Worm (Caenorhabditis elegans) whole organism, early embryonic: Measurements from ENCODE around the gene ver-1.

ENCODE experiments used
- B0310.2 ChIP-seq: sonication (generic microtip); optimal IDR thresholded peaks from 2 replicates; lab custom pipeline; 2016; ENCODE audit warnings: mild to moderate bottlenecking, missing genetic modification characterization, missing compliant biosample characterization
- F13C5.2 ChIP-seq: sonication (generic microtip); optimal IDR thresholded peaks from 2 replicates; lab custom pipeline; 2017; ENCODE audit warnings: mild to moderate bottlenecking, missing genetic modification characterization, inconsistent platforms, missing compliant biosample characterization
- aly-1 ChIP-seq: sonication (generic microtip); optimal IDR thresholded peaks from 2 replicates; lab custom pipeline; 2016; ENCODE audit warnings: missing genetic modification characterization, missing compliant biosample characterization
- ama-1 ChIP-seq: fragments of 150-350 bp; optimal IDR thresholded peaks from 2 replicates; lab custom pipeline; 2014
- ceh-13 ChIP-seq: fragments of 200-800 bp; sonication (Bioruptor generic); optimal IDR thresholded peaks from 2 replicates; lab custom pipeline; 2018; ENCODE audit warnings: mild to moderate bottlenecking, missing genetic modification characterization, missing compliant biosample characterization
- ceh-36 ChIP-seq: sonication (generic microtip); optimal IDR thresholded peaks from 2 replicates; lab custom pipeline; 2016; ENCODE audit warnings: missing genetic modification characterization, inconsistent platforms, missing compliant biosample characterization
- ets-7 ChIP-seq: sonication (generic microtip); optimal IDR thresholded peaks from 2 replicates; lab custom pipeline; 2016; ENCODE audit warnings: missing genotype, missing genetic modification characterization, missing compliant biosample characterization
- flt-1 ChIP-seq: fragments of 200-800 bp; sonication (Bioruptor generic); IDR thresholded peaks from 2 replicates; pipeline ENCODE4 v1.3.6; 2022; ENCODE audit warnings: missing genetic modification characterization, missing compliant biosample characterization
- hmbx-1 ChIP-seq: sonication (generic microtip); optimal IDR thresholded peaks from 2 replicates; lab custom pipeline; 2016; ENCODE audit warnings: mild to moderate bottlenecking, missing genetic modification characterization, missing compliant biosample characterization
- hmg-4 ChIP-seq: fragments of 200-800 bp; sonication (Bioruptor generic); optimal IDR thresholded peaks from 2 replicates; lab custom pipeline; 2018; ENCODE audit warnings: mild to moderate bottlenecking, missing genetic modification characterization, missing compliant biosample characterization
- hnd-1 ChIP-seq: sonication (generic microtip); optimal IDR thresholded peaks from 2 replicates; lab custom pipeline; 2016; ENCODE audit warnings: missing genetic modification characterization, missing compliant biosample characterization
- pes-1 ChIP-seq: fragments of 200-800 bp; sonication (Bioruptor generic); IDR thresholded peaks from 2 replicates; pipeline ENCODE4 v1.3.6; 2022; ENCODE audit warnings: missing genetic modification reagents, missing genetic modification characterization, missing compliant biosample characterization
- scrt-1 ChIP-seq: fragments of 200-800 bp; sonication (Bioruptor generic); IDR thresholded peaks from 2 replicates; pipeline ENCODE4 v1.3.6; 2022; ENCODE audit warnings: missing genetic modification characterization, missing compliant biosample characterization
- sea-1 ChIP-seq: fragments of 200-800 bp; sonication (Bioruptor generic); conservative IDR thresholded peaks from 2 replicates; pipeline ENCODE4 v1.3.6; 2022; ENCODE audit warnings: missing genetic modification characterization, missing compliant biosample characterization
- tbx-11 ChIP-seq: fragments of 200-800 bp; sonication (Bioruptor generic); IDR thresholded peaks from 2 replicates; pipeline ENCODE4 v1.3.6; 2022; ENCODE audit warnings: missing genetic modification characterization, missing compliant biosample characterization
- tbx-37 ChIP-seq: fragments of 200-800 bp; sonication (Bioruptor generic); conservative IDR thresholded peaks from 2 replicates; pipeline ENCODE4 v1.3.6; 2022; ENCODE audit warnings: missing genetic modification reagents, missing genetic modification characterization, missing compliant biosample characterization
- tra-4 ChIP-seq: sonication (generic microtip); optimal IDR thresholded peaks from 2 replicates; lab custom pipeline; 2017; ENCODE audit warnings: missing genetic modification characterization, missing compliant biosample characterization

ver-1 gene

ce11 chrIII:182080-182479 is 25.5 kb downstream of the ver-1 start, which contains the start of gene F40G9.15:
Gene F40G9.15 (plus strand): TSS chrIII:182380.
- TF ChIP-seq pes-1 (GFP tag; lab: Robert Waterston, UW), result no peak
- TF ChIP-seq ceh-13 (GFP tag; lab: Kevin White, UChicago), result peak; percentile 12

ce11 chrIII:183072-183471 is 26.4 kb downstream of the ver-1 start:
- TF ChIP-seq ets-7 (no peak), pes-1 (GFP tag; lab: Robert Waterston, UW) (no peak), ama-1 (lab: Kevin White, UChicago) (no peak), hmbx-1 (tag; lab: Kevin White, UChicago) (no peak), tbx-11 (GFP tag; lab: Robert Waterston, UW) (no peak), hnd-1 (tag; lab: Kevin White, UChicago) (no peak), flt-1 (GFP tag; lab: Robert Waterston, UW) (no peak)

- no peak for TF ChIP-seq tra-4
- TF ChIP-seq flt-1 (GFP tag; lab: Robert Waterston, UW), result no peak
- TF ChIP-seq hnd-1 (tag; lab: Kevin White, UChicago), result no peak
- TF ChIP-seq tbx-37 (GFP tag; lab: Robert Waterston, UW), result no peak
- TF ChIP-seq ama-1 (lab: Kevin White, UChicago), result no peak
- no peak for TF ChIP-seq ceh-36
Measured at ce11 chrIII:184335-184734, 27.7 kb downstream of the ver-1 start.

- TF ChIP-seq scrt-1 (GFP tag; lab: Robert Waterston, UW), result no peak
- no peak for TF ChIP-seq B0310.2 (tag; lab: Kevin White, UChicago)
- TF ChIP-seq flt-1 (GFP tag; lab: Robert Waterston, UW), result no peak
Measured at ce11 chrIII:187829-188228, 31.2 kb downstream of the ver-1 start, which contains the start of gene mxl-2. Gene mxl-2 (minus strand): TSS chrIII:188131.

- no peak for TF ChIP-seq ets-7
Measured at ce11 chrIII:188426-188888, 31.8 kb downstream of the ver-1 start, which contains the start of gene ubc-20. Gene ubc-20 (plus strand): TSS chrIII:188838.

- no peak for TF ChIP-seq tbx-37 (GFP tag; lab: Robert Waterston, UW)
- no peak for TF ChIP-seq sea-1
- TF ChIP-seq scrt-1 (GFP tag; lab: Robert Waterston, UW), result no peak
- TF ChIP-seq F13C5.2, result no peak
- TF ChIP-seq hmbx-1 (tag; lab: Kevin White, UChicago), result no peak
- no peak for TF ChIP-seq ama-1 (lab: Kevin White, UChicago)
- no peak for TF ChIP-seq ets-7
- no peak for TF ChIP-seq hmg-4 (GFP tag; lab: Kevin White, UChicago)
- no peak for TF ChIP-seq aly-1 (tag; lab: Kevin White, UChicago)
- TF ChIP-seq ceh-13 (GFP tag; lab: Kevin White, UChicago), result no peak
- no peak for TF ChIP-seq B0310.2 (tag; lab: Kevin White, UChicago)
- TF ChIP-seq tra-4, result no peak
- no peak for TF ChIP-seq ceh-36
- TF ChIP-seq hnd-1 (tag; lab: Kevin White, UChicago), result no peak
- TF ChIP-seq pes-1 (GFP tag; lab: Robert Waterston, UW), result no peak
- no peak for TF ChIP-seq tbx-11 (GFP tag; lab: Robert Waterston, UW)
Measured at ce11 chrIII:189280-189679, 32.7 kb downstream of the ver-1 start.

- TF ChIP-seq aly-1 (tag; lab: Kevin White, UChicago) (no peak), tra-4 (no peak), hnd-1 (tag; lab: Kevin White, UChicago) (no peak), flt-1 (GFP tag; lab: Robert Waterston, UW) (no peak), hmg-4 (GFP tag; lab: Kevin White, UChicago) (no peak), scrt-1 (GFP tag; lab: Robert Waterston, UW) (no peak), sea-1 (no peak), F13C5.2 (no peak)
Measured at ce11 chrIII:190686-191085, 34.1 kb downstream of the ver-1 start, which contains the start of gene cox-17. Gene cox-17 (plus strand): TSS chrIII:190986.

ce11 chrIII:191803-192202 is 35.2 kb downstream of the ver-1 start, which contains the start of gene sec-20:
Gene sec-20 (plus strand): TSS chrIII:192103.
- TF ChIP-seq ceh-36 (no peak), tra-4 (no peak), aly-1 (tag; lab: Kevin White, UChicago) (no peak), ceh-13 (GFP tag; lab: Kevin White, UChicago) (no peak), hnd-1 (tag; lab: Kevin White, UChicago) (no peak), hmg-4 (GFP tag; lab: Kevin White, UChicago) (no peak), B0310.2 (tag; lab: Kevin White, UChicago) (no peak), tbx-37 (GFP tag; lab: Robert Waterston, UW) (no peak), ets-7 (no peak), scrt-1 (GFP tag; lab: Robert Waterston, UW) (no peak), ama-1 (lab: Kevin White, UChicago) (no peak), pes-1 (GFP tag; lab: Robert Waterston, UW) (no peak), flt-1 (GFP tag; lab: Robert Waterston, UW) (no peak), hmbx-1 (tag; lab: Kevin White, UChicago) (no peak), tbx-11 (GFP tag; lab: Robert Waterston, UW) (no peak), sea-1 (no peak), F13C5.2 (no peak)

ce11 chrIII:194160-194559 is 37.5 kb downstream of the ver-1 start, which contains the start of gene F40G9.17:
Gene F40G9.17 (plus strand): TSS chrIII:194460.
- TF ChIP-seq F13C5.2 (no peak), pes-1 (GFP tag; lab: Robert Waterston, UW) (no peak), hmbx-1 (tag; lab: Kevin White, UChicago) (no peak), hnd-1 (tag; lab: Kevin White, UChicago) (no peak), ceh-36 (no peak), B0310.2 (tag; lab: Kevin White, UChicago) (no peak), scrt-1 (GFP tag; lab: Robert Waterston, UW) (no peak), hmg-4 (GFP tag; lab: Kevin White, UChicago) (no peak), aly-1 (tag; lab: Kevin White, UChicago) (no peak), tbx-37 (GFP tag; lab: Robert Waterston, UW) (no peak), tra-4 (no peak), tbx-11 (GFP tag; lab: Robert Waterston, UW) (no peak), flt-1 (GFP tag; lab: Robert Waterston, UW) (no peak), sea-1 (no peak), ama-1 (lab: Kevin White, UChicago) (no peak), ets-7 (no peak), ceh-13 (GFP tag; lab: Kevin White, UChicago) (no peak)
